Fruit fly (Drosophila melanogaster): ENCODE data around the gene CG18599.
A peak's percentile ranks its signal among the peaks of the same experiment; 100 is the strongest.

Gene CG18599

DNA sequence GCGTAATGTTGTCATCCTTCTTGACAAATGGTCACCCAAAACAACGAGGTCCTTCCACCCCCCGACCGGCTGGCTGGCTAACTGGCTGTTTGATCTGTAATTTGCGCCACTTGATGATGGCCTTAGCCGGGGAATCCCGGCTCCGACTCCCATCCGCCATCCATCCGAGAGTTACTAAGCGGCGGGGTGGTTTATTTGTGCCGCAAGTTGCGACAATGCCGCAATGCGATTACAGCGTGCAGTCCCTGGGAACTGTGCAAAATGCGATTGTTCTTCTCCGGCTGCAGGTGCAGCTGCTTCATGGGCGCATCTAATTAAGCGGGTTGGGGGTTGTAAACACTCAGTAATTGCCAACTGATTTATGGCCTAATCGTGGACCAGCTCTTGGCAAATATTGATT, 7.6 kb upstream of the CG18599 start:
- no peak for TF ChIP-seq sage (GFP tag; optimal IDR thresholded peaks at IDR 0.05)
- no peak for TF ChIP-seq rgr (GFP tag; optimal IDR thresholded peaks at IDR 0.05)
- no peak for TF ChIP-seq woc (GFP tag; optimal IDR thresholded peaks at IDR 0.05)
- TF ChIP-seq OdsH (GFP tag; optimal IDR thresholded peaks at IDR 0.05): no peak

DNA sequence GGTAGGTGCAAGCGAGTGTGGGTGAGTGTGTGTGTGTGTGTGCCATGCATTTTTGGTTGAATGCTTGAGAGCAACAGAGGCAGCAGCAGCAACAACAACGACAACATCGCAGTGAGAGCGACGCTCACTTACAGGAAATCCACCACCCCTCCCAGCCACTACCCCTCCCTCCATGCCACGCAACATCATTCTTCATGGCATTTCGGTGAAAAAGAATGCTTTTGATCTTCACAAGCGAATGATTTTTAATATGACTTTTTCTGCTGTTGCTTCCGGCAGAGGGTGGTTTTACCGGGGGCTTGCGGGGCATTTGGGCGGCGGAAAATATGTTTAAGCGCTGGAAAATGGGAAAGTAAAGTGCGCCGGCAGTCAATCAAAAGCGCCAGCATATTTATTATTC, 6.0 kb upstream of the CG18599 start:
- TF ChIP-seq Hr78 (GFP tag; optimal IDR thresholded peaks at IDR 0.05) (no peak), rgr (GFP tag; optimal IDR thresholded peaks at IDR 0.05) (no peak), dmrt93B (GFP tag; optimal IDR thresholded peaks at IDR 0.05) (no peak), Vsx2 (GFP tag; optimal IDR thresholded peaks at IDR 0.05; ENCODE audit: partially characterized antibody) (no peak), Sp1 (GFP tag; optimal IDR thresholded peaks at IDR 0.05) (no peak), dsf (GFP tag; optimal IDR thresholded peaks at IDR 0.05; ENCODE audit: borderline replicate concordance) (no peak), usp (GFP tag; optimal IDR thresholded peaks at IDR 0.05) (no peak), Mio (GFP tag; optimal IDR thresholded peaks at IDR 0.05) (no peak), Dfd (GFP tag; optimal IDR thresholded peaks at IDR 0.05) (no peak), psq (GFP tag; optimal IDR thresholded peaks at IDR 0.05) (no peak), N (GFP tag; optimal IDR thresholded peaks at IDR 0.05) (no peak), woc (GFP tag; optimal IDR thresholded peaks at IDR 0.05) (no peak), fru (GFP tag; optimal IDR thresholded peaks at IDR 0.05) (no peak), OdsH (GFP tag; optimal IDR thresholded peaks at IDR 0.05) (no peak), jim (GFP tag; optimal IDR thresholded peaks at IDR 0.05) (no peak), h (GFP tag; optimal IDR thresholded peaks at IDR 0.05) (no peak), foxo (GFP tag; optimal IDR thresholded peaks at IDR 0.05) (no peak), sage (GFP tag; optimal IDR thresholded peaks at IDR 0.05) (no peak), Rel (GFP tag; optimal IDR thresholded peaks at IDR 0.05) (no peak), Rel (tag; optimal IDR thresholded peaks at IDR 0.05) (no peak)

DNA sequence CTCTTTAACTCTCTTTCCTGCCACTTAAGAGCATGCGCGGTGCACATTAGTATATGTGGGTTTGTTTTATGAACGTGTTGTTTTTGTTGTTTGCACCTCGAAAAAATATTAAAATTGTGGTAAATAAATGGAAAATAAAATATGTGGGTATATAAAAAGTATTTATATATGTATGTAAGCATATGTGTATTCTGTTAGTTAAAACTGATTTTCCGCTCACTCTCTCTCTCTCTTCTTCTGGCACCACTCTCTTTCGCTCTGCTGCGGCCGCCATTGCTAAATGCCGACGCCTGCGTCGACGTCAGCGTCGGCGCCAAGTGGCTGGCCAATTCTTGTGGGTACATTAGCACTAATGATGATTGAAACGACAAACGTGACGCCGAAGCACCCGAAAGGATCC, 2.3 kb upstream of the CG18599 start:
- TF ChIP-seq OdsH (GFP tag; optimal IDR thresholded peaks at IDR 0.05) (no peak), GATAd (GFP tag; optimal IDR thresholded peaks at IDR 0.05) (no peak), Abd-B (GFP tag; optimal IDR thresholded peaks at IDR 0.05) (no peak), CG9705 (GFP tag; optimal IDR thresholded peaks at IDR 0.05) (no peak), Hr78 (GFP tag; optimal IDR thresholded peaks at IDR 0.05) (no peak), fru (GFP tag; optimal IDR thresholded peaks at IDR 0.05) (no peak), h (GFP tag; optimal IDR thresholded peaks at IDR 0.05) (no peak), Vsx2 (GFP tag; optimal IDR thresholded peaks at IDR 0.05; ENCODE audit: partially characterized antibody) (no peak), Hnf4 (GFP tag; optimal IDR thresholded peaks at IDR 0.05) (no peak), dl (GFP tag; optimal IDR thresholded peaks at IDR 0.05; ENCODE audit: insufficient read depth in 1 of 2, partially characterized antibody in 2 of 2) (no peak), sage (GFP tag; optimal IDR thresholded peaks at IDR 0.05) (no peak), psq (GFP tag; optimal IDR thresholded peaks at IDR 0.05) (no peak), CG32264 (GFP tag; optimal IDR thresholded peaks at IDR 0.05) (no peak)

DNA sequence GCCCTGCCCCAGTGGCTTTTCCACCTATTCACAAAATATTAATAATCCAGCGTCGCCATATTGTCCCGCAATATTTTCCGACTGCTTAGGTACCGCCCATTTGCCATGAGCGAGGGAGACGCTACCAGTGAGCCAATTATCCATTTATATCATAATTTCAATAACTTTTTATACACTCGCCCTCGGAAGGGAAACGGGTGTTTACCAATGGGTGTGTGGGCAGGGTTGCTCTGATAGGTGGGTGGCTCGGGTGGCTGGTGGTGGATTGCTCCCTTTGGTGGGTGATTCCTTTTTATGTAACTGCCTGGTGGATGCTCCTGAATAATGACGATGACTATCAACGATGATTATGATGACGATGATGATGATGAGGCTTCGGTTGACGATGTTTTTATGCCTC, 924 bp upstream of the CG18599 start:
- peak; percentile 44 for TF ChIP-seq Vsx2 (GFP tag; optimal IDR thresholded peaks at IDR 0.05; ENCODE audit: partially characterized antibody)
- TF ChIP-seq sv (GFP tag; optimal IDR thresholded peaks at IDR 0.05): no peak

DNA sequence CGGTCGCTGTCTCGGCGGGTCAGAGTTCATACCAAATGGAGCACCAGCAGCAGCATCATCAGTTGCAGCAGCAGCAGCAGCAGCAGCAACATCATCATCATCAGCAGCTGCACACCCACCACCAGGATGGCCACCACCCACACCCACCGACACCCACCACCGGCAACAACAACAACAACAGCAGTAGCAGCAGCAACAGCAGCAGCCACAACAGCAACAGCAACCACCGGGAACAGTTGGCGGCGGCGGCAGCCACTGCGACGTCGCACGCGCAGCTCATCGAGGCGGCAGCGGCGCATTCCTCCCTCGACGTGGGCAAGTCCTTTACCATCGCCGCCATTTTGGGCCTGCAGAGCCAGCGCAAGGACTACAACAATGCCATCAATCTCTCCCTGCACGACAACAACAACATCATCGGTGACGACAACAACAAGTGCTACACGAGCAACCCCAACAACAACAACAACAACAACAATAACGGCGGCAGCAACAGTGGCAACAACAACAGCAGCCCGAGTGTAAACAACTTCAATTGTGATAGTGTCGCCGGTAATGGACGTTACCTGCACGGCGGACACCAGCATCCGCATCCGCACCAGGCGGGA, 2.3 kb downstream of the CG18599 start:
- no peak for TF ChIP-seq dl (GFP tag; optimal IDR thresholded peaks at IDR 0.05; ENCODE audit: insufficient read depth in 1 of 2, partially characterized antibody in 2 of 2)
- peak; percentile 89 for TF ChIP-seq Dfd (GFP tag; optimal IDR thresholded peaks at IDR 0.05)

DNA sequence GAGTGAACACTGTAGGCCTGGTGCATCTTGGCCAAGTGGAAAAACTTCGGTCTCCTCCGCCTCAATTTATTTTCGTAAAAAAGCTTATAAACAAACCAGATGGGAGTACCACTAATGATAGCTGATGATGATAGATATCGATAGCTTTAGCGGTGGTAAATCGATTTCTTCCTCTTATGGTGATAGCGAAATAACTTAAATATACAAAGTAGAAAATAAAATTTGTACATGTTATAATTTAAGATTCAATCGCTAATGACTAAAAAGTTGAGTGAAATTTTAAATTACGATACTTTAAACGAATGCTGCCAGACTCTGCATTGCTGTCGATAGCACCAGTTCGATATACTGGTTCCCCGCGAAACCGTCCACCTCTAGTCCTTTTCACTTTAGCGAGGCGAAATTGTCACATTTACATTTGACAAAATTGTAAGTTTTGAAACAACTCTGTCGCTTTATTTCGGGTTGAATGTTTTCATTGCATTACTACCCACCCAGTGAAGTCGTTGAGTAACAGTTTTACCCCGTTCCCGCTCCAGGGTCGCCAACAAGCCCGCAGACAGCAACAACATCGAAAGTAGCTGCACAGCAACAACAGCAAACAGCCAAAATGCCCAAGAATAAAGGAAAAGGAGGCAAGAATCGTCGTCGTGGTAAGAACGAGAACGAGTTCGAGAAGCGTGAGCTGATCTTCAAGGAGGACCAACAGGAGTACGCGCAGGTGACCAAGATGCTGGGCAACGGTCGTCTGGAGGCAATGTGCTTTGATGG, 6.9 kb downstream of the CG18599 start, which contains the start of the genes Vps39 and eIF1A:
Vps39 (minus strand) TSS at position 119 of the 771 bp plus-strand sequence.
eIF1A (plus strand) TSS at position 338 of the 771 bp plus-strand sequence.
- peak; percentile 16 for TF ChIP-seq ey (GFP tag; optimal IDR thresholded peaks at IDR 0.05)
- TF ChIP-seq woc (GFP tag; optimal IDR thresholded peaks at IDR 0.05): no peak
- peak; percentile 13 for TF ChIP-seq Myc (optimal IDR thresholded peaks at IDR 0.05)
- TF ChIP-seq CG9705 (GFP tag; optimal IDR thresholded peaks at IDR 0.05): peak; percentile 17
- TF ChIP-seq sv (GFP tag; optimal IDR thresholded peaks at IDR 0.05): peak; percentile 42
- TF ChIP-seq OdsH (GFP tag; optimal IDR thresholded peaks at IDR 0.05): no peak
- TF ChIP-seq fru (GFP tag; optimal IDR thresholded peaks at IDR 0.05): peak; percentile 39
- peak; percentile 69 for TF ChIP-seq Jra (GFP tag; optimal IDR thresholded peaks at IDR 0.05)
- peak in 1 of 2 experiments; percentile 36 for TF ChIP-seq foxo (GFP tag; optimal IDR thresholded peaks at IDR 0.05)
- TF ChIP-seq br (GFP tag; optimal IDR thresholded peaks at IDR 0.05): peak; percentile 47

All from whole organism, wandering third instar larva.